Worm (Caenorhabditis elegans) whole organism, late embryonic: Measurements from ENCODE around the gene C29F3.7.

Experiments used
- C08G9.2 ChIP-seq: sonication (generic microtip); optimal IDR thresholded peaks from 2 replicates; lab custom pipeline; 2016; ENCODE audit warnings: mild to moderate bottlenecking, missing genetic modification characterization, moderate library complexity, missing compliant biosample characterization
- F13H6.1 ChIP-seq: sonication (generic microtip); optimal IDR thresholded peaks from 2 replicates; lab custom pipeline; 2016; ENCODE audit warnings: missing genetic modification characterization, missing compliant biosample characterization
- K02D7.2 ChIP-seq: sonication (generic microtip); optimal IDR thresholded peaks from 2 replicates; lab custom pipeline; 2017; ENCODE audit warnings: mild to moderate bottlenecking, missing genetic modification characterization, missing compliant biosample characterization
- T23F11.4 ChIP-seq: fragments of 200-800 bp; sonication (Bioruptor generic); optimal IDR thresholded peaks from 2 replicates; lab custom pipeline; 2018; ENCODE audit warnings: mild to moderate bottlenecking, missing genetic modification characterization, missing compliant biosample characterization
- Y22D7AL.16 ChIP-seq: sonication (generic microtip); optimal IDR thresholded peaks from 2 replicates; lab custom pipeline; 2016; ENCODE audit warnings: missing genetic modification characterization, missing compliant biosample characterization
- ahr-1 ChIP-seq: sonication (generic microtip); optimal IDR thresholded peaks from 2 replicates; lab custom pipeline; 2016; ENCODE audit warnings: missing genetic modification characterization, missing compliant biosample characterization
- ceh-14 ChIP-seq: sonication (generic microtip); optimal IDR thresholded peaks from 2 replicates; lab custom pipeline; 2016; ENCODE audit warnings: missing genotype, missing genetic modification characterization, missing compliant biosample characterization
- ceh-2 ChIP-seq: sonication (generic microtip); optimal IDR thresholded peaks from 2 replicates; lab custom pipeline; 2016; ENCODE audit warnings: missing genotype, missing genetic modification characterization, missing compliant biosample characterization
- ceh-22 ChIP-seq: sonication (generic microtip); optimal IDR thresholded peaks from 2 replicates; lab custom pipeline; 2017; ENCODE audit warnings: missing biosample characterization, missing genetic modification characterization
- ceh-30 ChIP-seq: fragments of 150-350 bp; optimal IDR thresholded peaks from 2 replicates; lab custom pipeline; 2014; ENCODE audit warnings: missing biosample characterization, missing genetic modification characterization
- ceh-31 ChIP-seq: sonication (generic microtip); optimal IDR thresholded peaks from 2 replicates; lab custom pipeline; 2016; ENCODE audit warnings: missing genetic modification characterization, missing compliant biosample characterization
- ceh-48 ChIP-seq: sonication (generic microtip); optimal IDR thresholded peaks from 2 replicates; lab custom pipeline; 2016; ENCODE audit warnings: missing genetic modification characterization, inconsistent platforms, missing compliant biosample characterization
- ceh-9 ChIP-seq: sonication (generic microtip); optimal IDR thresholded peaks from 2 replicates; lab custom pipeline; 2016; ENCODE audit warnings: mild to moderate bottlenecking, missing genetic modification characterization, inconsistent platforms, missing compliant biosample characterization
- che-1 ChIP-seq: sonication (generic microtip); optimal IDR thresholded peaks from 2 replicates; lab custom pipeline; 2016; ENCODE audit warnings: mild to moderate bottlenecking, missing genetic modification characterization, missing compliant biosample characterization
- dmd-4 ChIP-seq: sonication (generic microtip); optimal IDR thresholded peaks from 2 replicates; lab custom pipeline; 2016; ENCODE audit warnings: borderline replicate concordance, missing genetic modification characterization, missing compliant biosample characterization
- dve-1 ChIP-seq: sonication (generic microtip); optimal IDR thresholded peaks from 2 replicates; lab custom pipeline; 2017; ENCODE audit warnings: antibody characterized with exemption, mild to moderate bottlenecking, missing genetic modification characterization, missing compliant biosample characterization
- elt-2 ChIP-seq: sonication (generic microtip); optimal IDR thresholded peaks from 2 replicates; lab custom pipeline; 2016; ENCODE audit warnings: missing genetic modification reagents, missing genetic modification characterization, missing compliant biosample characterization
- elt-4 ChIP-seq: sonication (generic microtip); optimal IDR thresholded peaks from 2 replicates; lab custom pipeline; 2016; ENCODE audit warnings: missing genetic modification characterization, missing compliant biosample characterization
- fax-1 ChIP-seq: sonication (generic microtip); optimal IDR thresholded peaks from 2 replicates; lab custom pipeline; 2016; ENCODE audit warnings: missing genotype, missing genetic modification characterization, missing compliant biosample characterization
- fkh-10 ChIP-seq: fragments of 150-350 bp; optimal IDR thresholded peaks from 2 replicates; lab custom pipeline; 2014; ENCODE audit warnings: missing biosample characterization, missing genetic modification reagents, missing genetic modification characterization
- fkh-6 ChIP-seq: sonication (generic microtip); optimal IDR thresholded peaks from 2 replicates; lab custom pipeline; 2016; ENCODE audit warnings: missing genetic modification characterization, missing compliant biosample characterization
- hlh-30 ChIP-seq: sonication (generic microtip); optimal IDR thresholded peaks from 2 replicates; lab custom pipeline; 2017; ENCODE audit warnings: antibody characterized with exemption, missing genetic modification characterization, missing compliant biosample characterization; ENCODE audit not compliant: insufficient read depth
- hlh-8 ChIP-seq: sonication (generic microtip); optimal IDR thresholded peaks from 2 replicates; lab custom pipeline; 2016; ENCODE audit warnings: missing genotype, missing genetic modification characterization, missing compliant biosample characterization
- lim-6 ChIP-seq: sonication (generic microtip); optimal IDR thresholded peaks from 2 replicates; lab custom pipeline; 2016; ENCODE audit warnings: missing genetic modification characterization, missing compliant biosample characterization
- lin-11 ChIP-seq: fragments of 200-800 bp; sonication (Bioruptor generic); optimal IDR thresholded peaks from 2 replicates; lab custom pipeline; 2018; ENCODE audit warnings: mild to moderate bottlenecking, missing genetic modification characterization, missing compliant biosample characterization
- npax-4 ChIP-seq: sonication (generic microtip); optimal IDR thresholded peaks from 2 replicates; lab custom pipeline; 2016; ENCODE audit warnings: missing genetic modification characterization, missing compliant biosample characterization
- odd-2 ChIP-seq: sonication (generic microtip); optimal IDR thresholded peaks from 2 replicates; lab custom pipeline; 2017; ENCODE audit warnings: antibody characterized with exemption, mild to moderate bottlenecking, missing genetic modification characterization, missing compliant biosample characterization
- pax-1 ChIP-seq: fragments of 150-350 bp; optimal IDR thresholded peaks from 2 replicates; lab custom pipeline; 2014; ENCODE audit warnings: missing biosample characterization, missing genetic modification characterization
- pha-4 ChIP-seq: fragments of 150-350 bp; optimal IDR thresholded peaks from 2 replicates; lab custom pipeline; 2018; ENCODE audit warnings: missing biosample characterization, missing genetic modification reagents, missing genetic modification characterization
- pqm-1 ChIP-seq: sonication (generic microtip); optimal IDR thresholded peaks from 2 replicates; lab custom pipeline; 2016; ENCODE audit warnings: missing genetic modification characterization, missing compliant biosample characterization
- pros-1 ChIP-seq: fragments of 150-350 bp; optimal IDR thresholded peaks from 2 replicates; lab custom pipeline; 2014; ENCODE audit warnings: missing biosample characterization, missing genetic modification reagents, missing genetic modification characterization
- sox-4 ChIP-seq: sonication (generic microtip); optimal IDR thresholded peaks from 2 replicates; lab custom pipeline; 2017; ENCODE audit warnings: mild to moderate bottlenecking, missing genetic modification characterization, inconsistent platforms, missing compliant biosample characterization
- tbx-2 ChIP-seq: sonication (generic microtip); optimal IDR thresholded peaks from 2 replicates; lab custom pipeline; 2016; ENCODE audit warnings: missing genetic modification characterization, missing compliant biosample characterization
- ttx-3 ChIP-seq: sonication (generic microtip); optimal IDR thresholded peaks from 2 replicates; lab custom pipeline; 2016; ENCODE audit warnings: missing genetic modification reagents, missing genetic modification characterization, missing compliant biosample characterization
- zip-5 ChIP-seq: sonication (generic microtip); optimal IDR thresholded peaks from 2 replicates; lab custom pipeline; 2016; ENCODE audit warnings: missing genetic modification characterization, missing compliant biosample characterization

The C29F3.7 gene

DNA sequence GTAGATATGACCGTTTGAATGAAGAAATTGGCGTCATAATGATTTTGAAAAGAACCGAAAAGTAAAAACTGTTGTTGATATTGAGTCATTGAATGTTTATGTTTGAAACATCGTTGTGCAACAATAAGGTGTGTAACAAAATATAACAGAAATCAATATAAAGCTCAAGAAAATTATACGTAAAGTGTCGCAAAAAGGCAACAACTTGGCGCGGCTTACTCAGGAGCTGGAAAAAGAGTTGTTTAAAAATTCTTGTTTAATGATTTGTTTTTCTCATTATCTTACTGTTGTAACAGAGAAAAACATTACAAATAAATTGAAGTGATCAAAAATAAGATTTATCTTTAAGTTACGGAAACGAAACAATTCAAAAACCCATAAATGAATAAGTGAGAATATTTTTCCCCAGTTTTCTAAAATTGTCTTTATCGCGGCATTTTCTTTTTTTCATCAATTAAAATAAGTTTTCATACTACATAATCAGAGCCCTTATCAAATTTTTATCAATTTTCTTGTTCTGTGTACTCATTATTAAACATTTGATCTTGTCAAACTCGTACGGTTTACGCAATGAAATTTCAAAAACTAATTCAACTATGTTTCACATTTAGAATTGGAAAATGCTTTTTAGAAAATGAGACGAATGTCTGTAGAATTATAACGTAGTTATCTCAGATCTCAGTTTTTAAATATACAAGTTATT is 26.8 kb upstream of the C29F3.7 start, which contains the start of gene ZK1037.6:
TSS of gene ZK1037.6 (minus strand) at position 51 of the 703 bp plus-strand sequence.
- no peak for TF ChIP-seq lin-11 (tag; lab: Kevin White, UChicago)

DNA sequence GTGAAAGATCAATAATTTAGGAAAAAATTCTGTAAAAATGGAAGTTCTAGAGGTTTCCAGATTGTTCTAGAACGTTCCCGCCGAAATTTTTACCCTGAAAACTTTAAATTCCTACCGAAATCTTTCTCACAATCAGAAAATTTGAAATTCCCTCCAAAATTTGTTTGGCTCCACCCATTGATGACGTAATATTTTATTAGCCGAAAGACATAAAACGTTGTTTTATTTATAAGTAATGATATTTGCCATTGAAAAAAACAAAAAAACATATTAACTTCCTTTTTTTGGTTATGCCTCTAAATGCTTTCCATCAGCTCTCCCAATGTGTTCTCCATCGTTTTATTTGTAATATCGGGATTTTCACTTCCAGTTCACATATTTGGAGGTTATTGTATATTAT is 24.4 kb upstream of the C29F3.7 start, which contains the start of gene srh-295:
TSS of gene srh-295 (plus strand) at position 301 of the 400 bp plus-strand sequence.
- TF ChIP-seq C08G9.2 (tag; lab: Kevin White, UChicago): no peak
- TF ChIP-seq hlh-8 (tag; lab: Kevin White, UChicago): no peak
- no peak for TF ChIP-seq K02D7.2
- no peak for TF ChIP-seq fkh-10 (GFP tag; lab: Kevin White, UChicago)
- TF ChIP-seq fkh-6 (tag; lab: Kevin White, UChicago): no peak
- TF ChIP-seq ceh-2 (tag; lab: Kevin White, UChicago): no peak
- TF ChIP-seq F13H6.1 (tag; lab: Kevin White, UChicago): no peak
- TF ChIP-seq elt-2 (tag; lab: Kevin White, UChicago): no peak
- no peak for TF ChIP-seq elt-4 (tag; lab: Kevin White, UChicago)
- no peak for TF ChIP-seq lim-6 (tag; lab: Kevin White, UChicago)

DNA sequence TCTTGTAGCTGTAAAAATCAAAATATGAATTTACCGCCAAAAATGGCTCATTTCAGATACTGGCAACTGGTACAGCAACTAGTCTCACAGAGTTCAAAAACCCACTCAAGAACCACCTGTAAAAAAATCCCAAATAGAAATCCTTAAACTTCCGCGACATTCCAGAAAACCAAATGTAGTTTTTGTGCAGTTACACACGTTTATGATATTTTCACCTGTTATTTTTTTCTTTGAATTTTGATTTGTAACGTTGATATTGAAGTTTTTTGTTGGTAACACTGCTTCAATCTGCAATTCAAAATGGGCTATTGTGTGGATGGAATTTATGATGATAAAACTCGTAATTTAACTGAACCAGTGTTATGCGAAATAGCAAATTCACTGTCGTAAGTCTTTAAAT is 21.9 kb upstream of the C29F3.7 start, which contains the start of gene srw-113:
TSS of gene srw-113 (plus strand) at position 301 of the 400 bp plus-strand sequence.
- TF ChIP-seq ahr-1 (tag; lab: Kevin White, UChicago): no peak
- no peak for TF ChIP-seq pha-4 (tag; lab: Kevin White, UChicago)
- no peak for TF ChIP-seq T23F11.4 (GFP tag; lab: Kevin White, UChicago)
- TF ChIP-seq pros-1 (tag; lab: Kevin White, UChicago): no peak
- no peak for TF ChIP-seq fax-1 (tag; lab: Kevin White, UChicago)
- TF ChIP-seq ceh-48: no peak
- no peak for TF ChIP-seq hlh-8 (tag; lab: Kevin White, UChicago)
- no peak for TF ChIP-seq ceh-30 (tag; lab: Kevin White, UChicago)
- TF ChIP-seq lim-6 (tag; lab: Kevin White, UChicago): no peak
- no peak for TF ChIP-seq ceh-14 (tag; lab: Kevin White, UChicago)
- no peak for TF ChIP-seq C08G9.2 (tag; lab: Kevin White, UChicago)
- TF ChIP-seq tbx-2 (tag; lab: Kevin White, UChicago): no peak
- TF ChIP-seq ceh-31 (tag; lab: Kevin White, UChicago): no peak
- no peak for TF ChIP-seq npax-4 (tag; lab: Kevin White, UChicago)
- TF ChIP-seq hlh-30 (tag; lab: Kevin White, UChicago): no peak

DNA sequence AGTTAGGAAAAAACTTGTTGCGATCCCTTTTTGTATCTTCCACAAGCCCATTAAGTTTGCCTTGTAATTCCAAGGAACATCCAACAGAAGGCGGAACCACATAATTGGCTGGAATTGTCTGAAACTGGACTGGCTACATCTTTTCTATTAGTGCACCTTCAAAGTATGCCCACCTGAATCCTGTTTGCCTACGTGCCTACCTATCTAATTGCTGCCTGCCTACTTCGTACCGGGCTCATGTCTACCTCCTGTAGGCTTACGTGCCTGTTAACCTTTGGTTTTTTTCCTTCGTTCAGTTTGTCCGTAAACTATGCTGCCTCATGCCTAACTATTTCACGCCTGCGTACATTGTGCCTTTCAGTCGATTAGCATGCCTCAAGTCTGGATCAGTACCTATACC is 17.3 kb upstream of the C29F3.7 start, which contains the start of gene wrt-7:
TSS of gene wrt-7 (minus strand) at position 101 of the 400 bp plus-strand sequence.
- TF ChIP-seq pax-1 (tag; lab: Kevin White, UChicago) (no peak), C08G9.2 (tag; lab: Kevin White, UChicago) (no peak), ceh-9 (tag; lab: Kevin White, UChicago) (no peak), ttx-3 (tag; lab: Kevin White, UChicago) (no peak)

DNA sequence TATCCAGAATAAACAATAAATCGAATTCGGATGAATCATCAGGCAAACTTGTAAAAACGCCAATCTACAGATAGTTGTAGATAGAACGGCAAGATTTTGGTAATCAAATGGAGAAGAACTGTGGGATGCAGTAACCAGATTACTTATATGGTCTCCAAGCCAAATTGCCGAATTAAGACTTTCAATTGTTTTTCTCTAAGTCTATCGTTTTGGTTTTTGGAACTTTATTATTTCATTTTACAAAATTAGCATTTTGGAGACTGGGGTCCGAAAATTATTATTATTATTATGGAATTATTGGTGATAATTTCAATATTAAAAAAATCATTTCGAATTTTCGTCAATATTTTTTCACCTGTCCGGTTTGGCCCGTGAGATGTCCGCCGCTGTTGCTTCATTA is 15.3 kb upstream of the C29F3.7 start, which contains the start of gene clec-228:
TSS of gene clec-228 (minus strand) at position 101 of the 400 bp plus-strand sequence.
- TF ChIP-seq pha-4 (tag; lab: Kevin White, UChicago) (no peak), odd-2 (tag; lab: Kevin White, UChicago) (no peak), npax-4 (tag; lab: Kevin White, UChicago) (no peak), lin-11 (tag; lab: Kevin White, UChicago) (no peak)

DNA sequence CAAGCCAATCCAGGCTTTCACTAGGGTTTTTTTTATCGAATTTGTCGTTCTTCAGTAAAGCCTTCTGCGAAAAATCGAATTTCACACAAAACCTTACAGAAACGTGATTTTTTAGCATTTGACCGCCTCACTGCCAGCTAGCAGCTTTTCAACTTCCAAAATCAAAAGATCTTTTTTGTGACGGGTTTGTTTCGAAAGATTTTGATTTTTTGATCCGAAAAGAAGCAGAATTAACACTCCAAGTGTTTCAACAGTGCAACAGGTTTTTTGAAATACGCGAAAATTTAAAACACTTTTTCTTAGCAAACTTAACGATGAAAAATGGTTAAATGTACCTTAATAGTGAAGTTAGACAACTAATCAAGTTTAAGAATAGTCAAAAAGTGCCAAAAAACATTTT is 13.3 kb upstream of the C29F3.7 start, which contains the start of gene clec-229:
TSS of gene clec-229 (minus strand) at position 101 of the 400 bp plus-strand sequence.
- TF ChIP-seq dmd-4 (tag; lab: Kevin White, UChicago): no peak
- no peak for TF ChIP-seq tbx-2 (tag; lab: Kevin White, UChicago)
- TF ChIP-seq che-1 (tag; lab: Kevin White, UChicago): no peak
- TF ChIP-seq fkh-6 (tag; lab: Kevin White, UChicago): no peak
- no peak for TF ChIP-seq ceh-22 (tag; lab: Kevin White, UChicago)
- TF ChIP-seq F13H6.1 (tag; lab: Kevin White, UChicago): no peak
- no peak for TF ChIP-seq pqm-1 (tag; lab: Kevin White, UChicago)
- no peak for TF ChIP-seq sox-4
- no peak for TF ChIP-seq Y22D7AL.16 (tag; lab: Kevin White, UChicago)
- TF ChIP-seq zip-5 (tag; lab: Kevin White, UChicago): no peak
- TF ChIP-seq dve-1 (tag; lab: Kevin White, UChicago): no peak
